Worm (Caenorhabditis elegans): ENCODE data around the gene F47B10.8.

- TF ChIP-seq jun-1 (tag; optimal IDR thresholded peaks at IDR 0.05) (no peak), lsy-2 (tag; optimal IDR thresholded peaks at IDR 0.05) (no peak), snpc-4 (tag; optimal IDR thresholded peaks at IDR 0.05) (no peak)
Observed at ce11 chrX:10928948-10929563, 18.4 kb upstream of the F47B10.8 start, which contains the start of gene dgn-1.

All from whole organism, L4 larva.